Fruit fly (Drosophila melanogaster): ENCODE data around the gene CG4998.

CG4998 gene

dm6 chr3L:16377768-16378764 is 39.3 kb downstream of the CG4998 start, which contains the start of gene roq (continued):
- TF ChIP-seq row (GFP tag; IDR thresholded peaks at IDR 0.05), result no peak; the same call in 2 of the 3 replicates
- TF ChIP-seq Dip2 (GFP tag; IDR thresholded peaks at IDR 0.05), result no peak
- peak in 1 of 2 experiments; percentile 27 for TF ChIP-seq bsh (GFP tag; optimal IDR thresholded peaks at IDR 0.05)
- TF ChIP-seq stc (GFP tag; IDR thresholded peaks at IDR 0.05), result no peak
- TF ChIP-seq tna (GFP tag; IDR thresholded peaks at IDR 0.05; ENCODE audit: partially characterized antibody), result peak; percentile 46
- no peak for TF ChIP-seq H2.0 (GFP tag; IDR thresholded peaks at IDR 0.05)
- no peak for TF ChIP-seq Nf-YC (tag; optimal IDR thresholded peaks at IDR 0.05)
- TF ChIP-seq Chrac-16 (GFP tag; optimal IDR thresholded peaks at IDR 0.05), result no peak
- TF ChIP-seq CG7839 (tag; optimal IDR thresholded peaks at IDR 0.05), result no peak
- TF ChIP-seq CG32767 (GFP tag; IDR thresholded peaks at IDR 0.05), result no peak
- TF ChIP-seq ewg (GFP tag; optimal IDR thresholded peaks at IDR 0.05), result no peak
- no peak for TF ChIP-seq Lim3 (GFP tag; IDR thresholded peaks at IDR 0.05)
- no peak for TF ChIP-seq D19B (GFP tag; optimal IDR thresholded peaks at IDR 0.05)
- TF ChIP-seq fd3F (GFP tag; optimal IDR thresholded peaks at IDR 0.05), result no peak
- TF ChIP-seq ranshi (GFP tag; IDR thresholded peaks at IDR 0.05), result no peak
- TF ChIP-seq CG4617 (GFP tag; optimal IDR thresholded peaks at IDR 0.05; ENCODE audit: borderline replicate concordance), result peak; percentile 81
- TF ChIP-seq Awh (GFP tag; IDR thresholded peaks at IDR 0.05), result no peak
- TF ChIP-seq CG8089 (GFP tag; optimal IDR thresholded peaks at IDR 0.05), result no peak
- TF ChIP-seq kay (GFP tag; optimal IDR thresholded peaks at IDR 0.05), result no peak
- TF ChIP-seq Gsc (GFP tag; IDR thresholded peaks at IDR 0.05), result no peak
- no peak for TF ChIP-seq ash1 (GFP tag; optimal IDR thresholded peaks at IDR 0.05)
- TF ChIP-seq CG15601 (tag; optimal IDR thresholded peaks at IDR 0.05), result peak; percentile 8

- TF ChIP-seq CG13775 (GFP tag; optimal IDR thresholded peaks at IDR 0.05), result peak; percentile 56
- TF ChIP-seq Nf-YA (GFP tag; IDR thresholded peaks at IDR 0.05), result no peak
- TF ChIP-seq kni (GFP tag; optimal IDR thresholded peaks at IDR 0.05), result peak; percentile 66
- no peak for TF ChIP-seq Tbp (GFP tag; optimal IDR thresholded peaks at IDR 0.05)
- TF ChIP-seq CG17612 (GFP tag; IDR thresholded peaks at IDR 0.05), result no peak
- no peak for TF ChIP-seq CG18764 (GFP tag; optimal IDR thresholded peaks at IDR 0.05)
- peak; percentile 70 for TF ChIP-seq Hsf (GFP tag; optimal IDR thresholded peaks at IDR 0.05)
- no peak for TF ChIP-seq CG32772 (GFP tag; IDR thresholded peaks at IDR 0.05)
- TF ChIP-seq pita (GFP tag; optimal IDR thresholded peaks at IDR 0.05), result no peak
- no peak for TF ChIP-seq slp2 (GFP tag; optimal IDR thresholded peaks at IDR 0.05)
- no peak for TF ChIP-seq HLHmδ (GFP tag; optimal IDR thresholded peaks at IDR 0.05)
- no peak for TF ChIP-seq Max (GFP tag; optimal IDR thresholded peaks at IDR 0.05)
- TF ChIP-seq CG6765 (GFP tag; optimal IDR thresholded peaks at IDR 0.05), result peak; percentile 66
- peak; percentile 58 for TF ChIP-seq al (GFP tag; IDR thresholded peaks at IDR 0.05)
- peak; percentile 45 for TF ChIP-seq cato (GFP tag; optimal IDR thresholded peaks at IDR 0.05; ENCODE audit: borderline replicate concordance)
- peak; percentile 57 for TF ChIP-seq gsb-n (tag; optimal IDR thresholded peaks at IDR 0.05)
- TF ChIP-seq Doc3 (GFP tag; IDR thresholded peaks at IDR 0.05; ENCODE audit: partially characterized antibody), result no peak
- peak; percentile 57 for TF ChIP-seq dm (GFP tag; optimal IDR thresholded peaks at IDR 0.05)
- TF ChIP-seq pnt (GFP tag; optimal IDR thresholded peaks at IDR 0.05), result peak; percentile 63
- peak; percentile 76 for TF ChIP-seq CG13296 (GFP tag; optimal IDR thresholded peaks at IDR 0.05)
- TF ChIP-seq CG18599 (GFP tag; optimal IDR thresholded peaks at IDR 0.05), result no peak
- TF ChIP-seq CG17359 (tag; optimal IDR thresholded peaks at IDR 0.05), result peak; percentile 77
- peak; percentile 44; the same call in 1 of the 2 replicates for TF ChIP-seq CG14667 (GFP tag; IDR thresholded peaks at IDR 0.05)
- no peak for TF ChIP-seq wek (GFP tag; optimal IDR thresholded peaks at IDR 0.05)
- TF ChIP-seq Hr51 (GFP tag; optimal IDR thresholded peaks at IDR 0.05), result peak; percentile 13 to 71
- peak; percentile 61 for TF ChIP-seq schlank (tag; optimal IDR thresholded peaks at IDR 0.05)
- TF ChIP-seq chinmo (GFP tag; IDR thresholded peaks at IDR 0.05; ENCODE audit: partially characterized antibody), result no peak
Observed at dm6 chr3L:16380770-16381169, 42.0 kb downstream of the CG4998 start.
